Worm (Caenorhabditis elegans): ENCODE measurements around the gene str-254.

The str-254 gene

DNA sequence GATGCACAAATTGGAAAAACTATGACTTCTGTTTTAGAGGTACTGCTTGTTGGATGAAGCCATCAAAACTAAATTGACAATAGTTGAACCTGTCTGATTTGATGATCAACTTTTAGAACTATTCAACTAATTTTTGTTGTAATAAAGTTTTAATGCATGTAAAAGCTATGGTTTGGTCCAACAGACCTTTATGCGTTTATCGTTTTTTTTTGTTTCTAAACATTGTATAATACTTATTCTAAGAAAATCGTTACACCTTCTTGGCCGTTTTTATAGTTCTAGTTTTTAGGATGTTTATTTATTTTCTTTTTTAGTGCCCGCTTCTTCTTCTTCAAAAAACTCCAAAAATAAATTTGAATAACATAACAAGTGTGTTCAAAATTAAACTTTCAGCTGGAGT is 10.4 kb upstream of the str-254 start, which contains the start of gene F10A3.12:
Gene F10A3.12, plus strand, starts transcription at position 301 of the 400 bp plus-strand sequence.
- no peak for TF ChIP-seq ztf-16 (tag; optimal IDR thresholded peaks at IDR 0.05)
- no peak for TF ChIP-seq rnt-1 (tag; optimal IDR thresholded peaks at IDR 0.05)
- no peak for TF ChIP-seq lin-11 (tag; optimal IDR thresholded peaks at IDR 0.05)
- no peak for TF ChIP-seq ceh-24 (tag; optimal IDR thresholded peaks at IDR 0.05)
- TF ChIP-seq mec-3 (tag; optimal IDR thresholded peaks at IDR 0.05; ENCODE audit: borderline replicate concordance), result no peak
- no peak for TF ChIP-seq ceh-9 (tag; optimal IDR thresholded peaks at IDR 0.05)

DNA sequence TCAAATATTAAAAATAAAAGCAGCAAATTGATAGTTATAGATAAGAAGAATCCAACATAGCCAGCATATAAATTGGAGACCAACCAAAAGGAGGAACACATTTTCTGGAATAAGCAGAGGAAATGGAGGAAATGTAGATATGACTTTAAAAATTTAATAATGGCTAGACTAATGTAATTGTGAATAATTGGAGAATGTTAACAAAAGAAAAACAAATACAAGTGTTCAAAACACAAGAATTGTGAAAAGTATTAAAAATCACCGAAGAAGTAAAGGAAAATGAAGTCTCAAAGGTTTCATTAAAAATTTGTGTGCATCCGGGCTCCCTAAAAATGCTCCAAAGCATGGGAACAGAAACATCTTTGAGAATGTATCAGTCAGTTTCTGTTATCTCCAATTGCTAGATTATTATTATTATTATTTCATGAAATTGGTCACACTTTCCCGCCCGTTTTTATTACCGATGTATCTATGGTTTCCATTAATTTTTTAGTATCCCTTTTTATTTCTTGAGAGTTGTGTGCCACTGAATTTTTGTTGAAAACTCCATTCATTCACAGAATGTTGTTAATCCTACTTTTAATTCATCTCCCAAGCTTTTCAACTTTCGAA is 9.0 kb upstream of the str-254 start, which contains the start of the genes str-109 and F10A3.11:
Gene str-109, minus strand, starts transcription at position 101 of the 612 bp plus-strand sequence.
Gene F10A3.11, plus strand, starts transcription at position 562 of the 612 bp plus-strand sequence.
- TF ChIP-seq pag-3 (tag; optimal IDR thresholded peaks at IDR 0.05; ENCODE audit: borderline replicate concordance) (no peak), nhr-232 (tag; optimal IDR thresholded peaks at IDR 0.05) (no peak), ceh-6 (GFP tag; optimal IDR thresholded peaks at IDR 0.05) (no peak), ztf-16 (tag; optimal IDR thresholded peaks at IDR 0.05) (no peak), ceh-22 (tag; optimal IDR thresholded peaks at IDR 0.05) (no peak), pat-9 (tag; optimal IDR thresholded peaks at IDR 0.05) (no peak), Y22D7AL.16 (tag; optimal IDR thresholded peaks at IDR 0.05) (no peak), C38D4.7 (GFP tag; optimal IDR thresholded peaks at IDR 0.05) (no peak), nhr-11 (tag; optimal IDR thresholded peaks at IDR 0.05) (no peak), ceh-34 (tag; optimal IDR thresholded peaks at IDR 0.05) (no peak), T23F11.4 (GFP tag; optimal IDR thresholded peaks at IDR 0.05) (no peak), tbx-2 (tag; optimal IDR thresholded peaks at IDR 0.05) (no peak), ets-4 (tag; optimal IDR thresholded peaks at IDR 0.05) (no peak), ceh-30 (tag; optimal IDR thresholded peaks at IDR 0.05) (no peak)

DNA sequence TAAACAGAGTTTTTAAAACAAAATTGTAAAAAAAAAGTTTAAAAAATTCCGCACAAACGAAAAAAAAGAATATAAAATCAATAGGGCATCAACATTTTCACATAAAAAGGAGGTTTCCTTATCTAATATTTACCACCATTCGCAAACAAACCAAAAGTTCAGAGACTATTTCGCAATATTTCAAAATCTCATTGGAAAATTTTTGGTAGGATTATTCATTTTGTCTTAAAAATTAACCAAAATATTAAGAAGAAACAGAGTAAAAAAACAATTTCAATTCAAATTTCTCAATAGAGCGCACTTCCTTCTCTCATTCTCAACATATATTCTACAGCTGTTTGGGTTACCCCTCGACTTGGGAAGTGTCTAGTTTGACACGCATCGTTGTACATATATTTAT is 6.8 kb upstream of the str-254 start:
- no peak for TF ChIP-seq rnt-1 (tag; optimal IDR thresholded peaks at IDR 0.05)
- TF ChIP-seq dve-1 (tag; optimal IDR thresholded peaks at IDR 0.05), result no peak
- TF ChIP-seq ztf-16 (tag; optimal IDR thresholded peaks at IDR 0.05), result no peak
- TF ChIP-seq sdc-2 (tag; optimal IDR thresholded peaks at IDR 0.05), result no peak
- no peak for TF ChIP-seq tbx-2 (tag; optimal IDR thresholded peaks at IDR 0.05)
- no peak for TF ChIP-seq nhr-11 (tag; optimal IDR thresholded peaks at IDR 0.05)
- TF ChIP-seq odd-2 (tag; optimal IDR thresholded peaks at IDR 0.05), result no peak
- TF ChIP-seq K02D7.2 (tag; optimal IDR thresholded peaks at IDR 0.05), result no peak
- no peak for TF ChIP-seq ceh-22 (tag; optimal IDR thresholded peaks at IDR 0.05)
- TF ChIP-seq ets-4 (tag; optimal IDR thresholded peaks at IDR 0.05), result no peak
- no peak for TF ChIP-seq dmd-4 (tag; optimal IDR thresholded peaks at IDR 0.05; ENCODE audit: borderline replicate concordance)
- no peak for TF ChIP-seq fkh-10 (GFP tag; optimal IDR thresholded peaks at IDR 0.05)
- TF ChIP-seq gmeb-2 (tag; optimal IDR thresholded peaks at IDR 0.05), result no peak
- no peak for TF ChIP-seq ttx-3 (tag; optimal IDR thresholded peaks at IDR 0.05)

DNA sequence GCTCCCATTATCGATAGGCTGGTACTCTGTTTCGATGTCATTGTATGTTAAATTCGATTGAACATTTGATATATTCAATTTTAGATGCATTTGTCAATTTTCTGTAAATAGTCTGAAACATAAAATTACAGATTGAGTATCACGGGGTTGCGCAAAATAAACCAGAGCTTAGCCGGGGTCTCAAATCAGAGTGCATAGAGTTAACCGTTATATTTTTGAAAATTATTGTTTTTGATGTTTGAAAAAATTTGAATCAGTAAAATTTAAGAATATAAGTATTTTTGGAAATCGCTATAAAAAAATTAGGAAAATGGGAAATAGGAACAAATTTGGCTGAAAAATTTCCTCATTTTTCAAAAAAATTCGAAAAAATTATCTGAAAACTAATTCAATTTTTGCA is 6.3 kb upstream of the str-254 start, which contains the start of gene F10A3.17:
Gene F10A3.17, minus strand, starts transcription at position 101 of the 400 bp plus-strand sequence.
- no peak for TF ChIP-seq hlh-8 (tag; optimal IDR thresholded peaks at IDR 0.05)
- no peak for TF ChIP-seq ceh-9 (tag; optimal IDR thresholded peaks at IDR 0.05)
- no peak for TF ChIP-seq C08G9.2 (tag; optimal IDR thresholded peaks at IDR 0.05)
- no peak for TF ChIP-seq ceh-18 (tag; optimal IDR thresholded peaks at IDR 0.05)
- no peak for TF ChIP-seq ceh-22 (tag; optimal IDR thresholded peaks at IDR 0.05)
- TF ChIP-seq sox-4 (tag; optimal IDR thresholded peaks at IDR 0.05), result no peak
- no peak for TF ChIP-seq F13H6.1 (tag; optimal IDR thresholded peaks at IDR 0.05)
- no peak for TF ChIP-seq madf-2 (tag; optimal IDR thresholded peaks at IDR 0.05)
- TF ChIP-seq fax-1 (tag; optimal IDR thresholded peaks at IDR 0.05), result no peak
- TF ChIP-seq sdc-2 (tag; optimal IDR thresholded peaks at IDR 0.05), result no peak
- TF ChIP-seq tbx-2 (tag; optimal IDR thresholded peaks at IDR 0.05), result no peak
- no peak for TF ChIP-seq unc-86 (tag; optimal IDR thresholded peaks at IDR 0.05)
- no peak for TF ChIP-seq pax-1 (tag; optimal IDR thresholded peaks at IDR 0.05)
- no peak for TF ChIP-seq ceh-34 (tag; optimal IDR thresholded peaks at IDR 0.05)
- TF ChIP-seq ceh-48 (tag; optimal IDR thresholded peaks at IDR 0.05), result no peak
- TF ChIP-seq ceh-19 (GFP tag; optimal IDR thresholded peaks at IDR 0.05), result no peak
